Fruit fly (Drosophila melanogaster) whole organism, wandering third instar larva: ENCODE data around the gene RpL7-like.

Experiments
- Abd-B ChIP-seq: fragments of >200 bp; optimal IDR thresholded peaks from 2 replicates; lab custom pipeline; 2017; ENCODE audit warnings: missing biosample characterization, missing genetic modification characterization
- CG32264 ChIP-seq: fragments of 200-800 bp; sonication (Bioruptor generic); optimal IDR thresholded peaks from 2 replicates; lab custom pipeline; 2016; ENCODE audit warnings: missing biosample characterization, missing genetic modification characterization
- CG9705 ChIP-seq: fragments of 200-800 bp; sonication (Bioruptor generic); optimal IDR thresholded peaks from 2 replicates; lab custom pipeline; 2018; ENCODE audit warnings: missing biosample characterization, mild to moderate bottlenecking, missing genetic modification characterization
- CrebA ChIP-seq: fragments of 200-800 bp; sonication (Bioruptor generic); optimal IDR thresholded peaks from 2 replicates; lab custom pipeline; 2016; ENCODE audit warnings: missing biosample characterization, mild to moderate bottlenecking, missing genetic modification characterization, borderline replicate concordance
- Dfd ChIP-seq: fragments of >200 bp; optimal IDR thresholded peaks from 2 replicates; lab custom pipeline; 2017; ENCODE audit warnings: missing biosample characterization, missing genetic modification characterization
- Dif ChIP-seq: fragments of 200-275, 200-300 bp; sonication (Bioruptor generic); optimal IDR thresholded peaks from 2 replicates; lab custom pipeline; 2018; ENCODE audit warnings: missing biosample characterization, missing genetic modification characterization; ENCODE audit not compliant: partially characterized antibody
- GATAd ChIP-seq: sonication (Bioruptor generic); optimal IDR thresholded peaks from 2 replicates; lab custom pipeline; 2016; ENCODE audit warnings: missing biosample characterization, missing genetic modification characterization
- HLH106 ChIP-seq: fragments of 200-800 bp; optimal IDR thresholded peaks from 3 replicates; lab custom pipeline; 2019; ENCODE audit warnings: missing biosample characterization, mild to moderate bottlenecking, missing genetic modification characterization, moderate library complexity
- Hnf4 ChIP-seq: fragments of 200-800 bp; sonication (Bioruptor generic); optimal IDR thresholded peaks from 2 replicates; lab custom pipeline; 2016; ENCODE audit warnings: missing biosample characterization, mild to moderate bottlenecking, missing genetic modification characterization
- Hr78 ChIP-seq: fragments of >200 bp; optimal IDR thresholded peaks from 2 replicates; lab custom pipeline; 2017; ENCODE audit warnings: missing biosample characterization, missing genetic modification characterization
- Hr83 ChIP-seq: fragments of 200-300 bp; sonication (Bioruptor generic); optimal IDR thresholded peaks from 2 replicates; lab custom pipeline; 2016; ENCODE audit warnings: missing biosample characterization, mild to moderate bottlenecking, missing genetic modification characterization, moderate library complexity; ENCODE audit not compliant: poor library complexity, severe bottlenecking
- Jra ChIP-seq: sonication (Bioruptor generic); optimal IDR thresholded peaks from 2 replicates; lab custom pipeline; 2016; ENCODE audit warnings: missing biosample characterization, missing genetic modification characterization
- Mio ChIP-seq: sonication (Bioruptor generic); optimal IDR thresholded peaks from 2 replicates; lab custom pipeline; 2016; ENCODE audit warnings: missing biosample characterization, missing genetic modification characterization
- Myc ChIP-seq: fragments of >200 bp; optimal IDR thresholded peaks from 2 replicates; lab custom pipeline; 2017
- N ChIP-seq: fragments of >200 bp; optimal IDR thresholded peaks from 2 replicates; lab custom pipeline; 2018; ENCODE audit warnings: missing biosample characterization, missing external identifiers, missing genetic modification characterization
- OdsH ChIP-seq: fragments of 200-800 bp; sonication (Bioruptor generic); optimal IDR thresholded peaks from 2 replicates; lab custom pipeline; 2016; ENCODE audit warnings: missing biosample characterization, mild to moderate bottlenecking, missing genetic modification characterization
- Rel ChIP-seq, 2 experiments: fragments of 200-800 bp; sonication (Bioruptor generic) in 1 of 2; optimal IDR thresholded peaks; 2 replicates in 1 of 2; 3 replicates in 1 of 2; lab custom pipeline; 2016 to 2019; ENCODE audit warnings: mild to moderate bottlenecking in 2 of 2, missing biosample characterization in 2 of 2, missing genetic modification characterization in 2 of 2, moderate library complexity in 1 of 2
- Sp1 ChIP-seq: fragments of 200-800 bp; sonication (Bioruptor generic); optimal IDR thresholded peaks from 3 replicates; lab custom pipeline; 2019; ENCODE audit warnings: missing biosample characterization, mild to moderate bottlenecking, missing genetic modification characterization, moderate library complexity
- Vsx2 ChIP-seq: fragments of 200-300, 225-300 bp; sonication (Bioruptor generic); optimal IDR thresholded peaks from 2 replicates; lab custom pipeline; 2018; ENCODE audit warnings: missing biosample characterization, missing genetic modification characterization; ENCODE audit not compliant: partially characterized antibody
- br ChIP-seq: fragments of 200-800 bp; sonication (Bioruptor generic); optimal IDR thresholded peaks from 2 replicates; lab custom pipeline; 2016; ENCODE audit warnings: missing biosample characterization, missing genetic modification characterization
- brk ChIP-seq: fragments of 200-800 bp; sonication (Bioruptor generic); optimal IDR thresholded peaks from 2 replicates; lab custom pipeline; 2016; ENCODE audit warnings: missing biosample characterization, mild to moderate bottlenecking, missing genetic modification characterization
- dl ChIP-seq, 2 experiments: fragments of 175-275, 200-275 bp in 1 of 2; fragments of 200-275 bp in 1 of 2; sonication (Bioruptor generic); optimal IDR thresholded peaks; lab custom pipeline; 2018; ENCODE audit warnings: mild to moderate bottlenecking in 2 of 2, missing biosample characterization in 2 of 2, missing genetic modification characterization in 2 of 2, moderate library complexity in 2 of 2; ENCODE audit not compliant: partially characterized antibody in 2 of 2, insufficient read depth in 1 of 2
- dmrt93B ChIP-seq: fragments of 200-800 bp; sonication (Bioruptor generic); optimal IDR thresholded peaks from 2 replicates; lab custom pipeline; 2018; ENCODE audit warnings: missing biosample characterization, mild to moderate bottlenecking, missing genetic modification characterization
- dsf ChIP-seq: sonication (Bioruptor generic); optimal IDR thresholded peaks from 2 replicates; lab custom pipeline; 2016; ENCODE audit warnings: missing biosample characterization, missing genetic modification characterization, borderline replicate concordance
- ey ChIP-seq: fragments of 200-800 bp; sonication (Bioruptor generic); optimal IDR thresholded peaks from 2 replicates; lab custom pipeline; 2016; ENCODE audit warnings: missing biosample characterization, missing genetic modification characterization
- foxo ChIP-seq, 2 experiments: fragments of 200-800 bp; sonication (Bioruptor generic); optimal IDR thresholded peaks; 2 replicates in 1 of 2; 3 replicates in 1 of 2; lab custom pipeline; 2016 to 2017; ENCODE audit warnings: missing biosample characterization in 2 of 2, missing genetic modification characterization in 2 of 2
- fru ChIP-seq: fragments of 200-800 bp; sonication (Bioruptor generic); optimal IDR thresholded peaks from 3 replicates; lab custom pipeline; 2016; ENCODE audit warnings: missing biosample characterization, mild to moderate bottlenecking, missing genetic modification characterization
- h ChIP-seq: fragments of 200-800 bp; sonication (Bioruptor generic); optimal IDR thresholded peaks from 3 replicates; lab custom pipeline; 2016; ENCODE audit warnings: missing biosample characterization, mild to moderate bottlenecking, missing genetic modification characterization
- jim ChIP-seq: fragments of 175-275, 200-325 bp; sonication (Bioruptor generic); optimal IDR thresholded peaks from 2 replicates; lab custom pipeline; 2016; ENCODE audit warnings: missing biosample characterization, mild to moderate bottlenecking, missing genetic modification characterization
- lola ChIP-seq: fragments of >200 bp; optimal IDR thresholded peaks from 2 replicates; lab custom pipeline; 2017; ENCODE audit warnings: missing biosample characterization, missing genetic modification characterization
- pan ChIP-seq: fragments of >200 bp; optimal IDR thresholded peaks from 2 replicates; lab custom pipeline; 2017
- psq ChIP-seq: fragments of 200-800 bp; sonication (Bioruptor generic); optimal IDR thresholded peaks from 3 replicates; lab custom pipeline; 2017; ENCODE audit warnings: missing biosample characterization, mild to moderate bottlenecking, missing genetic modification characterization, moderate library complexity
- rgr ChIP-seq: fragments of 200-800 bp; sonication (Bioruptor generic); optimal IDR thresholded peaks from 3 replicates; lab custom pipeline; 2016; ENCODE audit warnings: missing biosample characterization, mild to moderate bottlenecking, missing genetic modification characterization
- sage ChIP-seq: fragments of 200-800 bp; sonication (Bioruptor generic); optimal IDR thresholded peaks from 2 replicates; lab custom pipeline; 2016; ENCODE audit warnings: missing biosample characterization, mild to moderate bottlenecking, missing genetic modification characterization
- sv ChIP-seq: fragments of 200-800 bp; sonication (Bioruptor generic); optimal IDR thresholded peaks from 3 replicates; lab custom pipeline; 2016; ENCODE audit warnings: missing biosample characterization, missing genetic modification characterization
- tai ChIP-seq: sonication (Bioruptor generic); optimal IDR thresholded peaks from 2 replicates; lab custom pipeline; 2016; ENCODE audit warnings: missing biosample characterization, missing genetic modification characterization
- usp ChIP-seq: fragments of >200 bp; optimal IDR thresholded peaks from 2 replicates; lab custom pipeline; 2017; ENCODE audit warnings: missing biosample characterization, missing genetic modification characterization
- woc ChIP-seq: sonication (Bioruptor generic); optimal IDR thresholded peaks from 2 replicates; lab custom pipeline; 2016; ENCODE audit warnings: missing biosample characterization, mild to moderate bottlenecking, missing genetic modification characterization

Gene RpL7-like

dm6 chr2L:12044613-12045350, 11.3 kb upstream of the RpL7-like start, which contains the start of gene CG6785:
CG6785 (minus strand) TSS chr2L:12045200.
- TF ChIP-seq sv (GFP tag; lab: Kevin White, UChicago) (peak; percentile 64), Mio (GFP tag; lab: Kevin White, UChicago) (peak; percentile 33), Rel (GFP tag; optimal IDR thresholded peaks at IDR 0.05; lab: Kevin White, UChicago) (peak; percentile 33), Rel (tag; optimal IDR thresholded peaks at IDR 0.05; lab: Kevin White, UChicago) (peak; percentile 73), CG9705 (GFP tag; lab: Kevin White, UChicago) (peak; percentile 54), Vsx2 (no peak), tai (GFP tag; lab: Kevin White, UChicago) (no peak), woc (GFP tag; lab: Kevin White, UChicago) (peak; percentile 49), HLH106 (tag; lab: Kevin White, UChicago) (peak; percentile 69), Myc (lab: Kevin White, UChicago) (no peak), Jra (peak; percentile 74), Hnf4 (GFP tag; lab: Kevin White, UChicago) (peak; percentile 85), fru (peak; percentile 84), Hr78 (GFP tag; lab: Kevin White, UChicago) (no peak), Hr83 (GFP tag; lab: Kevin White, UChicago) (peak; percentile 94), CrebA (no peak), br (peak; percentile 84), dmrt93B (GFP tag; lab: Kevin White, UChicago) (peak; percentile 5), jim (peak; percentile 71), lola (GFP tag; lab: Kevin White, UChicago) (no peak), Dfd (GFP tag; lab: Kevin White, UChicago) (no peak), sage (GFP tag; lab: Kevin White, UChicago) (peak; percentile 67), foxo (GFP tag; optimal IDR thresholded peaks at IDR 0.05; lab: Kevin White, UChicago) (peak; percentile 66 to 84), CG32264 (GFP tag; lab: Kevin White, UChicago) (peak; percentile 72), psq (GFP tag; lab: Kevin White, UChicago) (peak; percentile 60), Sp1 (peak; percentile 86), Dif (GFP tag; lab: Kevin White, UChicago) (peak; percentile 71), h (GFP tag; lab: Kevin White, UChicago) (peak; percentile 91), GATAd (GFP tag; lab: Kevin White, UChicago) (no peak), pan (lab: Kevin White, UChicago) (no peak), ey (GFP tag; lab: Kevin White, UChicago) (peak; percentile 76), rgr (GFP tag; lab: Kevin White, UChicago) (peak; percentile 92), dl (GFP tag; optimal IDR thresholded peaks at IDR 0.05; lab: Kevin White, UChicago; ENCODE audit: insufficient read depth in 1 of 2, partially characterized antibody in 2 of 2) (peak in 1 of 2 experiments; percentile 9), dsf (GFP tag; lab: Kevin White, UChicago) (peak; percentile 2), brk (GFP tag; lab: Kevin White, UChicago) (peak; percentile 83), OdsH (GFP tag; lab: Kevin White, UChicago) (peak; percentile 90), usp (GFP tag; lab: Kevin White, UChicago) (no peak), N (GFP tag; lab: Kevin White, UChicago) (no peak), Abd-B (GFP tag; lab: Kevin White, UChicago) (no peak)

- TF ChIP-seq dmrt93B (GFP tag; lab: Kevin White, UChicago) (no peak), Vsx2 (peak; percentile 18), CG32264 (GFP tag; lab: Kevin White, UChicago) (no peak), Sp1 (no peak), Dfd (GFP tag; lab: Kevin White, UChicago) (no peak), jim (no peak), Myc (lab: Kevin White, UChicago) (no peak), Rel (GFP tag; optimal IDR thresholded peaks at IDR 0.05; lab: Kevin White, UChicago) (no peak), Rel (tag; optimal IDR thresholded peaks at IDR 0.05; lab: Kevin White, UChicago) (no peak), Jra (no peak), Mio (GFP tag; lab: Kevin White, UChicago) (no peak), CrebA (no peak), psq (GFP tag; lab: Kevin White, UChicago) (peak; percentile 95), rgr (GFP tag; lab: Kevin White, UChicago) (no peak), Abd-B (GFP tag; lab: Kevin White, UChicago) (no peak), br (no peak), foxo (GFP tag; optimal IDR thresholded peaks at IDR 0.05; lab: Kevin White, UChicago) (no peak), lola (GFP tag; lab: Kevin White, UChicago) (peak; percentile 59)
Observed at dm6 chr2L:12045578-12045940, 10.6 kb upstream of the RpL7-like start.
